Fruit fly (Drosophila melanogaster) whole organism, embryonic: ENCODE data around the gene CG42395.

Experiments used
- Adf1 ChIP-seq: fragments of 200-800 bp; sonication (Bioruptor generic); IDR thresholded peaks from 2 replicates; pipeline ENCODE4 v1.3.6; 2022; ENCODE audit warnings: missing biosample characterization, missing genetic modification characterization
- Atf-2 ChIP-seq: fragments of 200-800 bp; sonication (Bioruptor generic); optimal IDR thresholded peaks from 2 replicates; lab custom pipeline; 2016; ENCODE audit warnings: missing biosample characterization, missing genetic modification characterization
- Atf6 ChIP-seq: fragments of 200-800 bp; sonication (Bioruptor generic); IDR thresholded peaks from 2 replicates; pipeline ENCODE4 v1.3.6; 2022; ENCODE audit warnings: missing biosample characterization, missing genetic modification characterization
- CG10274 ChIP-seq: fragments of 200-800 bp; sonication (Bioruptor generic); optimal IDR thresholded peaks from 3 replicates; lab custom pipeline; 2017; ENCODE audit warnings: missing biosample characterization, mild to moderate bottlenecking, missing genetic modification characterization
- CG10462 ChIP-seq: fragments of 200-800 bp; sonication (Bioruptor generic); optimal IDR thresholded peaks from 2 replicates; lab custom pipeline; 2016; ENCODE audit warnings: missing biosample characterization, missing genetic modification characterization
- CG11093 ChIP-seq: fragments of 200-800 bp; sonication (Bioruptor generic); IDR thresholded peaks from 3 replicates; pipeline ENCODE4 v1.3.6; 2022; ENCODE audit warnings: missing biosample characterization, missing genetic modification characterization
- CG13894 ChIP-seq: fragments of 200-800 bp; sonication (Bioruptor generic); optimal IDR thresholded peaks from 3 replicates; lab custom pipeline; 2018; ENCODE audit warnings: missing biosample characterization, mild to moderate bottlenecking, missing genetic modification characterization, moderate library complexity
- CG14014 ChIP-seq: fragments of 200-800 bp; sonication (Bioruptor generic); IDR thresholded peaks from 2 replicates; pipeline ENCODE4 v1.3.6; 2022; ENCODE audit warnings: missing biosample characterization, missing genetic modification characterization
- CG15073 ChIP-seq: fragments of 200-800 bp; sonication (Bioruptor generic); optimal IDR thresholded peaks from 2 replicates; lab custom pipeline; 2016; ENCODE audit warnings: missing biosample characterization, missing genetic modification characterization
- CG15696 ChIP-seq: fragments of 200-800 bp; sonication (Bioruptor generic); optimal IDR thresholded peaks from 2 replicates; lab custom pipeline; 2019; ENCODE audit warnings: missing biosample characterization, mild to moderate bottlenecking, missing genetic modification characterization, moderate library complexity
- CG1603 ChIP-seq: fragments of 200-800 bp; sonication (Bioruptor generic); optimal IDR thresholded peaks from 2 replicates; lab custom pipeline; 2019; ENCODE audit warnings: missing biosample characterization, mild to moderate bottlenecking, missing genetic modification characterization, moderate library complexity
- CG1647 ChIP-seq: fragments of 200-800 bp; sonication (Bioruptor generic); optimal IDR thresholded peaks from 3 replicates; lab custom pipeline; 2016; ENCODE audit warnings: missing biosample characterization, missing genetic modification characterization
- CG17568 ChIP-seq: fragments of 200-800 bp; sonication (Bioruptor generic); optimal IDR thresholded peaks from 2 replicates; lab custom pipeline; 2018; ENCODE audit warnings: missing biosample characterization, mild to moderate bottlenecking, missing genetic modification characterization, moderate library complexity
- CG2678 ChIP-seq: fragments of 200-800 bp; sonication (Bioruptor generic); optimal IDR thresholded peaks from 3 replicates; lab custom pipeline; 2019; ENCODE audit warnings: missing biosample characterization, mild to moderate bottlenecking, missing genetic modification characterization, moderate library complexity
- CG31441 ChIP-seq: fragments of 200-800 bp; sonication (Bioruptor generic); IDR thresholded peaks from 2 replicates; pipeline ENCODE4 v1.3.6; 2022; ENCODE audit warnings: missing biosample characterization, missing genetic modification characterization
- CG3847 ChIP-seq: fragments of 200-800 bp; sonication (Bioruptor generic); IDR thresholded peaks from 2 replicates; pipeline ENCODE4 v1.3.6; 2022; ENCODE audit warnings: missing biosample characterization, missing genetic modification characterization
- CG4424 ChIP-seq: fragments of 200-800 bp; sonication (Bioruptor generic); optimal IDR thresholded peaks from 3 replicates; lab custom pipeline; 2016; ENCODE audit warnings: missing biosample characterization, missing genetic modification characterization
- CG7987 ChIP-seq: fragments of 200-800 bp; sonication (Bioruptor generic); optimal IDR thresholded peaks from 2 replicates; lab custom pipeline; 2018; ENCODE audit warnings: missing biosample characterization, mild to moderate bottlenecking, missing genetic modification characterization, moderate library complexity
- D19A ChIP-seq: fragments of 200-800 bp; optimal IDR thresholded peaks from 3 replicates; lab custom pipeline; 2019; ENCODE audit warnings: missing biosample characterization, mild to moderate bottlenecking, missing genetic modification characterization, moderate library complexity
- GATAe ChIP-seq: fragments of 200-800 bp; sonication (Bioruptor generic); conservative IDR thresholded peaks from 2 replicates; pipeline ENCODE4 v1.3.6; 2022; ENCODE audit warnings: missing biosample characterization, missing genetic modification characterization
- Gug ChIP-seq: fragments of 200-800 bp; sonication (Bioruptor generic); IDR thresholded peaks from 4 replicates; pipeline ENCODE4 v1.3.6; 2022; ENCODE audit warnings: missing biosample characterization, missing genetic modification characterization
- HHEX ChIP-seq: fragments of 200-800 bp; sonication (Bioruptor generic); optimal IDR thresholded peaks from 3 replicates; lab custom pipeline; 2017; ENCODE audit warnings: missing biosample characterization, mild to moderate bottlenecking, missing genetic modification characterization, missing genetic modification reagents
- Hand ChIP-seq: fragments of 200-800 bp; sonication (Bioruptor generic); optimal IDR thresholded peaks from 2 replicates; lab custom pipeline; 2017; ENCODE audit warnings: mild to moderate bottlenecking, missing biosample characterization, missing genetic modification reagents, missing genetic modification characterization
- Hr39 ChIP-seq: fragments of >200 bp; optimal IDR thresholded peaks from 2 replicates; lab custom pipeline; 2017
- Med ChIP-seq: fragments of 200-800 bp; sonication (Bioruptor generic); peaks from one replicate; lab custom pipeline; 2016; ENCODE audit warnings: missing biosample characterization, missing genetic modification characterization, mild to moderate bottlenecking, inconsistent platforms, moderate library complexity
- Mes4 ChIP-seq: fragments of 200-800 bp; sonication (Bioruptor generic); optimal IDR thresholded peaks from 2 replicates; lab custom pipeline; 2016; ENCODE audit warnings: missing biosample characterization, missing genetic modification characterization
- Pdp1 ChIP-seq, 2 experiments: fragments of 200-800 bp; sonication (Bioruptor generic); optimal IDR thresholded peaks; 3 replicates each; lab custom pipeline; 2016; ENCODE audit warnings: missing biosample characterization in 2 of 2, missing genetic modification characterization in 2 of 2, mild to moderate bottlenecking in 1 of 2, moderate library complexity in 1 of 2
- Ptx1 ChIP-seq: fragments of 200-800 bp; sonication (Bioruptor generic); IDR thresholded peaks from 2 replicates; pipeline ENCODE4 v1.3.6; 2022; ENCODE audit warnings: missing biosample characterization, missing genetic modification characterization
- Taf1 ChIP-seq: fragments of 200-800 bp; sonication (Bioruptor generic); IDR thresholded peaks from 2 replicates; pipeline ENCODE4 v1.3.6; 2022; ENCODE audit warnings: missing biosample characterization, missing genetic modification characterization
- Vsx1 ChIP-seq: fragments of 200-800 bp; sonication (Bioruptor generic); optimal IDR thresholded peaks from 2 replicates; lab custom pipeline; 2017; ENCODE audit warnings: missing biosample characterization, mild to moderate bottlenecking, missing genetic modification characterization, missing genetic modification reagents
- abd-A ChIP-seq: fragments of 200-800 bp; sonication (Bioruptor generic); optimal IDR thresholded peaks from 3 replicates; lab custom pipeline; 2019; ENCODE audit warnings: missing biosample characterization, mild to moderate bottlenecking, missing genetic modification characterization, moderate library complexity
- bowl ChIP-seq: fragments of 200-800 bp; sonication (Bioruptor generic); IDR thresholded peaks from 2 replicates; pipeline ENCODE4 v1.3.6; 2022; ENCODE audit warnings: missing biosample characterization, missing genetic modification characterization
- chinmo ChIP-seq: fragments of 200-800 bp; sonication (Bioruptor generic); IDR thresholded peaks from 4 replicates; pipeline ENCODE4 v1.3.6; 2022; ENCODE audit warnings: missing biosample characterization, missing genetic modification characterization; ENCODE audit not compliant: partially characterized antibody
- chm ChIP-seq: fragments of 200-800 bp; sonication (Bioruptor generic); IDR thresholded peaks from 2 replicates; pipeline ENCODE4 v1.3.6; 2022; ENCODE audit warnings: missing biosample characterization, missing genetic modification characterization
- dimm ChIP-seq: fragments of 200-800 bp; sonication (Bioruptor generic); IDR thresholded peaks from 2 replicates; pipeline ENCODE4 v1.3.6; 2022; ENCODE audit warnings: missing biosample characterization, missing genetic modification characterization
- esg ChIP-seq: fragments of 200-800 bp; sonication (Bioruptor generic); conservative IDR thresholded peaks from 2 replicates; pipeline ENCODE4 v1.3.6; 2022; ENCODE audit warnings: missing biosample characterization, missing genetic modification characterization
- exex ChIP-seq: fragments of 200-800 bp; sonication (Bioruptor generic); optimal IDR thresholded peaks from 4 replicates; lab custom pipeline; 2018; ENCODE audit warnings: missing biosample characterization, mild to moderate bottlenecking, missing genetic modification characterization, moderate library complexity
- gem ChIP-seq: fragments of 200-800 bp; sonication (Bioruptor generic); optimal IDR thresholded peaks from 2 replicates; lab custom pipeline; 2019; ENCODE audit warnings: missing biosample characterization, mild to moderate bottlenecking, missing genetic modification characterization, moderate library complexity
- grn ChIP-seq: fragments of 200-800 bp; sonication (Bioruptor generic); optimal IDR thresholded peaks from 3 replicates; lab custom pipeline; 2017; ENCODE audit warnings: missing biosample characterization, missing genetic modification characterization
- onecut ChIP-seq: fragments of 200-800 bp; sonication (Bioruptor generic); IDR thresholded peaks from 2 replicates; pipeline ENCODE4 v1.3.6; 2022; ENCODE audit warnings: missing biosample characterization, missing genetic modification characterization
- row ChIP-seq: fragments of 200-800 bp; sonication (Bioruptor generic); IDR thresholded peaks from 3 replicates; pipeline ENCODE4 v1.3.6; 2022; ENCODE audit warnings: missing biosample characterization, missing genetic modification characterization
- sc ChIP-seq, 3 experiments: fragments of >200 bp in 2 of 3; fragments of 200-800 bp in 1 of 3; sonication (Bioruptor generic) in 1 of 3; optimal IDR thresholded peaks; 2 replicates in 2 of 3; 3 replicates in 1 of 3; lab custom pipeline; 2017; ENCODE audit warnings: mild to moderate bottlenecking in 1 of 3, missing biosample characterization in 1 of 3, missing genetic modification characterization in 1 of 3, missing genetic modification reagents in 1 of 3
- sens ChIP-seq: fragments of 200-800 bp; sonication (Bioruptor generic); peaks from one replicate; lab custom pipeline; 2016; ENCODE audit warnings: missing biosample characterization, missing genetic modification characterization
- slbo ChIP-seq: fragments of 200-800 bp; sonication (Bioruptor generic); IDR thresholded peaks from 2 replicates; pipeline ENCODE4 v1.3.6; 2022; ENCODE audit warnings: missing biosample characterization, missing genetic modification characterization
- z ChIP-seq: fragments of 200-800 bp; sonication (Bioruptor generic); IDR thresholded peaks from 3 replicates; pipeline ENCODE4 v1.3.6; 2022; ENCODE audit warnings: missing biosample characterization, missing genetic modification characterization
- zf30C ChIP-seq: fragments of 200-800 bp; sonication (Bioruptor generic); optimal IDR thresholded peaks from 3 replicates; lab custom pipeline; 2018; ENCODE audit warnings: missing biosample characterization, mild to moderate bottlenecking, missing genetic modification characterization
- zfh1 ChIP-seq: fragments of 200-800 bp; sonication (Bioruptor generic); IDR thresholded peaks from 3 replicates; pipeline ENCODE4 v1.3.6; 2022; ENCODE audit warnings: missing biosample characterization, missing genetic modification characterization

Gene CG42395

dm6 chrX:9599158-9600082, 23.4 kb upstream of the CG42395 start (continued):
- TF ChIP-seq Adf1 (peak; percentile 78; the same call in 1 of the 2 replicates), Hand (no peak), D19A (no peak), Gug (GFP tag; lab: Robert Waterston, UW) (no peak), zf30C (GFP tag; lab: Kevin White, UChicago) (no peak), Hr39 (lab: Kevin White, UChicago) (no peak), zfh1 (GFP tag; lab: Robert Waterston, UW) (no peak), CG15073 (GFP tag; lab: Kevin White, UChicago) (no peak), CG15696 (tag; lab: Kevin White, UChicago) (no peak), Vsx1 (peak; percentile 69), CG11093 (GFP tag; lab: Robert Waterston, UW) (no peak), dimm (GFP tag; lab: Robert Waterston, UW) (no peak), CG13894 (tag; lab: Kevin White, UChicago) (peak; percentile 76), Ptx1 (GFP tag; lab: Robert Waterston, UW) (no peak), CG4424 (no peak), z (GFP tag; lab: Robert Waterston, UW) (peak; percentile 47; the same call in 1 of the 3 replicates), Atf-2 (GFP tag; lab: Kevin White, UChicago) (no peak), CG7987 (GFP tag; lab: Kevin White, UChicago) (no peak), Pdp1 (GFP tag; optimal IDR thresholded peaks at IDR 0.05; lab: Kevin White, UChicago) (peak in 1 of 2 experiments; percentile 81), onecut (GFP tag; lab: Robert Waterston, UW) (peak; percentile 45), Atf6 (GFP tag; lab: Robert Waterston, UW) (0 out of 2 replicates have a peak, but pooled peaks have one; percentile 9), row (GFP tag; lab: Robert Waterston, UW) (no peak), CG3847 (GFP tag; lab: Robert Waterston, UW) (no peak), bowl (no peak), GATAe (GFP tag; lab: Robert Waterston, UW) (0 out of 2 replicates have a peak, but pooled peaks have one; percentile 16), Mes4 (GFP tag; lab: Kevin White, UChicago) (no peak), abd-A (tag; lab: Kevin White, UChicago) (peak; percentile 75), CG31441 (GFP tag; lab: Robert Waterston, UW) (no peak), CG14014 (GFP tag; lab: Robert Waterston, UW) (no peak), chm (no peak), Taf1 (no peak), CG1647 (GFP tag; lab: Kevin White, UChicago) (no peak)

dm6 chrX:9598106-9598505, 22.1 kb upstream of the CG42395 start:
- TF ChIP-seq exex (tag; lab: Kevin White, UChicago) (peak; percentile 25), grn (GFP tag; lab: Kevin White, UChicago) (peak; percentile 22), sc (optimal IDR thresholded peaks at IDR 0.05; lab: Kevin White, UChicago) (no peak), sc (GFP tag; optimal IDR thresholded peaks at IDR 0.05; lab: Kevin White, UChicago) (no peak)

- TF ChIP-seq CG1603 (tag; lab: Kevin White, UChicago) (peak; percentile 11), chinmo (GFP tag; lab: Robert Waterston, UW) (0 out of 4 replicates have a peak, but pooled peaks have one; percentile 4), Med (GFP tag; lab: Kevin White, UChicago) (peak; percentile 57), slbo (GFP tag; lab: Robert Waterston, UW) (peak; percentile 36; the same call in 1 of the 2 replicates), esg (GFP tag; lab: Robert Waterston, UW) (peak; percentile 31; the same call in 1 of the 2 replicates), gem (tag; lab: Kevin White, UChicago) (peak; percentile 3), row (GFP tag; lab: Robert Waterston, UW) (0 out of 3 replicates have a peak, but pooled peaks have one; percentile 8), CG10462 (GFP tag; lab: Kevin White, UChicago) (no peak), CG10274 (GFP tag; lab: Kevin White, UChicago) (peak; percentile 83), CG17568 (no peak), CG2678 (tag; lab: Kevin White, UChicago) (peak; percentile 4), HHEX (GFP tag; lab: Kevin White, UChicago) (peak; percentile 7), sens (GFP tag; lab: Kevin White, UChicago) (peak; percentile 24)
These were observed 19.4 kb upstream of the CG42395 start for dm6 chrX:9595312-9595931.
